Worm (Caenorhabditis elegans) whole organism, early embryonic: ENCODE measurements around the gene abhd-3.1.

Source experiments
- B0310.2 ChIP-seq: sonication (generic microtip); optimal IDR thresholded peaks from 2 replicates; lab custom pipeline; 2016; ENCODE audit warnings: mild to moderate bottlenecking, missing genetic modification characterization, missing compliant biosample characterization
- F13C5.2 ChIP-seq: sonication (generic microtip); optimal IDR thresholded peaks from 2 replicates; lab custom pipeline; 2017; ENCODE audit warnings: mild to moderate bottlenecking, missing genetic modification characterization, inconsistent platforms, missing compliant biosample characterization
- aly-1 ChIP-seq: sonication (generic microtip); optimal IDR thresholded peaks from 2 replicates; lab custom pipeline; 2016; ENCODE audit warnings: missing genetic modification characterization, missing compliant biosample characterization
- ama-1 ChIP-seq: fragments of 150-350 bp; optimal IDR thresholded peaks from 2 replicates; lab custom pipeline; 2014
- ceh-13 ChIP-seq: fragments of 200-800 bp; sonication (Bioruptor generic); optimal IDR thresholded peaks from 2 replicates; lab custom pipeline; 2018; ENCODE audit warnings: mild to moderate bottlenecking, missing genetic modification characterization, missing compliant biosample characterization
- ceh-36 ChIP-seq: sonication (generic microtip); optimal IDR thresholded peaks from 2 replicates; lab custom pipeline; 2016; ENCODE audit warnings: missing genetic modification characterization, inconsistent platforms, missing compliant biosample characterization
- ets-7 ChIP-seq: sonication (generic microtip); optimal IDR thresholded peaks from 2 replicates; lab custom pipeline; 2016; ENCODE audit warnings: missing genotype, missing genetic modification characterization, missing compliant biosample characterization
- flt-1 ChIP-seq: fragments of 200-800 bp; sonication (Bioruptor generic); IDR thresholded peaks from 2 replicates; pipeline ENCODE4 v1.3.6; 2022; ENCODE audit warnings: missing genetic modification characterization, missing compliant biosample characterization
- hmbx-1 ChIP-seq: sonication (generic microtip); optimal IDR thresholded peaks from 2 replicates; lab custom pipeline; 2016; ENCODE audit warnings: mild to moderate bottlenecking, missing genetic modification characterization, missing compliant biosample characterization
- hmg-4 ChIP-seq: fragments of 200-800 bp; sonication (Bioruptor generic); optimal IDR thresholded peaks from 2 replicates; lab custom pipeline; 2018; ENCODE audit warnings: mild to moderate bottlenecking, missing genetic modification characterization, missing compliant biosample characterization
- hnd-1 ChIP-seq: sonication (generic microtip); optimal IDR thresholded peaks from 2 replicates; lab custom pipeline; 2016; ENCODE audit warnings: missing genetic modification characterization, missing compliant biosample characterization
- pes-1 ChIP-seq: fragments of 200-800 bp; sonication (Bioruptor generic); IDR thresholded peaks from 2 replicates; pipeline ENCODE4 v1.3.6; 2022; ENCODE audit warnings: missing genetic modification reagents, missing genetic modification characterization, missing compliant biosample characterization
- scrt-1 ChIP-seq: fragments of 200-800 bp; sonication (Bioruptor generic); IDR thresholded peaks from 2 replicates; pipeline ENCODE4 v1.3.6; 2022; ENCODE audit warnings: missing genetic modification characterization, missing compliant biosample characterization
- sea-1 ChIP-seq: fragments of 200-800 bp; sonication (Bioruptor generic); conservative IDR thresholded peaks from 2 replicates; pipeline ENCODE4 v1.3.6; 2022; ENCODE audit warnings: missing genetic modification characterization, missing compliant biosample characterization
- tbx-11 ChIP-seq: fragments of 200-800 bp; sonication (Bioruptor generic); IDR thresholded peaks from 2 replicates; pipeline ENCODE4 v1.3.6; 2022; ENCODE audit warnings: missing genetic modification characterization, missing compliant biosample characterization
- tbx-37 ChIP-seq: fragments of 200-800 bp; sonication (Bioruptor generic); conservative IDR thresholded peaks from 2 replicates; pipeline ENCODE4 v1.3.6; 2022; ENCODE audit warnings: missing genetic modification reagents, missing genetic modification characterization, missing compliant biosample characterization
- tra-4 ChIP-seq: sonication (generic microtip); optimal IDR thresholded peaks from 2 replicates; lab custom pipeline; 2017; ENCODE audit warnings: missing genetic modification characterization, missing compliant biosample characterization

abhd-3.1 gene

DNA sequence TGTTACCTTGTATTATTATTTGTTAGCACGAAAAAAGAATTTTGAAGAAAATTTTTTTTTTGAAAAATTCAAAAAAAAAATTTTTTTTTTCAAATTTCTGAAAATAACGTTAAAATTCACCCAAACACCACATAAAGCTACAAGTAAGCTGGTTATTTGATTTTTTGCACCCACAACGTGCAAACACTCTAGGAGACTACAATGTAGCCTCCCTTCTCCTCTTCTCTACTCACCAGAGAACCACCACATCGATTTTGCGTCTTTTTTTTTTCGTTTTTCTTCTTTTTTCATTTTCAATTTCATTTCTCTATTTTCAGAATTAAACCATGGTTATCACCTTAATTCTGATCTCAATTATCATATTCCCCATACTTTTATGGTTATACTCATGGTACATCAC lies at the start of gene abhd-3.1:
TSS of gene abhd-3.1 (plus strand) at position 318 of the 400 bp plus-strand sequence.
- TF ChIP-seq ama-1, result no peak
- no peak for TF ChIP-seq sea-1 (GFP tag; lab: Robert Waterston, UW)
- TF ChIP-seq pes-1, result no peak

DNA sequence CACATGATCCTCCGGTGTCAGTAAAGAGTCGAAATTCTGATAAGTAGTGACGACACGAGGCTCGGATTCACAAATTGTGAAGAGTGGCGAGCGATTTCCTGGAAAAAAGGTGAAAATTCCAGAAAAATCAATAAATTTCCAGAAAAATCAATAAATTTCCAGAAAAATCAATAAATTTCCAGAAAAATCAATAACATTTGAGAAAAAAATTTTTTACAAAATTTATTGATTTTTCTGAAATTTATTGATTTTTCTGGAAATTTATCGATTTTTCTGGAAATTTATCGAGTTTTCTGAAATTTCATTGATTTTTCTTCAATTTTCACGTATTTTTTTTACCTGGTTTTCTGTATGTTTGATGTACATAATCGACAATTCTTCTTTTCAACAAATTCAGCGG lies 49.3 kb upstream of the abhd-3.1 start:
- TF ChIP-seq ceh-13 (GFP tag; lab: Kevin White, UChicago) (no peak), aly-1 (tag; lab: Kevin White, UChicago) (no peak), tbx-11 (no peak), tbx-37 (GFP tag; lab: Robert Waterston, UW) (no peak), pes-1 (no peak), hnd-1 (tag; lab: Kevin White, UChicago) (no peak), F13C5.2 (tag; lab: Kevin White, UChicago) (no peak), flt-1 (GFP tag; lab: Robert Waterston, UW) (no peak), ceh-36 (tag; lab: Kevin White, UChicago) (no peak), ets-7 (no peak)

DNA sequence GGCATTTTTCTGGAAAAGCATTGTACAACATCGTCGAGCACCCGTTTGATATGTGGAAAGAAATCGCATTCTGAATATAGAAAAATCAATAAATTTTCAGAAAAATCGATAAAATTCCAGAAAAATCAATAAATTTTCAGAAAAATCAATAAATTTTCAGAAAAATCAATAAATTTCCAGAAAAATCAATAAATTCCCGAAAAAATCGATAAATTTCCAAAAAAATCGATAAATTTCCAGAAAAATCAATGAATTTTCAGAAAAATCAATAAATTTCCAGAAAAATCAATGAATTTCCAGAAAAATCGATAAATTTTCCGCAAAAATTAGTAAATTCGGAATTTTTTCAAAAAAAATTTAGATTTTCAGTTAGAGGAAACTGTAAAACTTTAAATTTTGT lies 47.9 kb upstream of the abhd-3.1 start, which contains the start of gene fars-2:
TSS of gene fars-2 (minus strand) at position 70 of the 400 bp plus-strand sequence.
- no peak for TF ChIP-seq ceh-13 (GFP tag; lab: Kevin White, UChicago)
- TF ChIP-seq aly-1 (tag; lab: Kevin White, UChicago), result no peak
- TF ChIP-seq hmg-4, result no peak
- TF ChIP-seq sea-1 (GFP tag; lab: Robert Waterston, UW), result no peak
- TF ChIP-seq tbx-11, result no peak
- no peak for TF ChIP-seq B0310.2 (tag; lab: Kevin White, UChicago)
- TF ChIP-seq ama-1, result no peak
- TF ChIP-seq scrt-1, result no peak
- no peak for TF ChIP-seq ceh-36 (tag; lab: Kevin White, UChicago)
- no peak for TF ChIP-seq hmbx-1 (tag; lab: Kevin White, UChicago)
- no peak for TF ChIP-seq tra-4 (tag; lab: Kevin White, UChicago)
- no peak for TF ChIP-seq flt-1 (GFP tag; lab: Robert Waterston, UW)
- no peak for TF ChIP-seq tbx-37 (GFP tag; lab: Robert Waterston, UW)
- no peak for TF ChIP-seq pes-1
- no peak for TF ChIP-seq ets-7
- TF ChIP-seq hnd-1 (tag; lab: Kevin White, UChicago), result no peak

DNA sequence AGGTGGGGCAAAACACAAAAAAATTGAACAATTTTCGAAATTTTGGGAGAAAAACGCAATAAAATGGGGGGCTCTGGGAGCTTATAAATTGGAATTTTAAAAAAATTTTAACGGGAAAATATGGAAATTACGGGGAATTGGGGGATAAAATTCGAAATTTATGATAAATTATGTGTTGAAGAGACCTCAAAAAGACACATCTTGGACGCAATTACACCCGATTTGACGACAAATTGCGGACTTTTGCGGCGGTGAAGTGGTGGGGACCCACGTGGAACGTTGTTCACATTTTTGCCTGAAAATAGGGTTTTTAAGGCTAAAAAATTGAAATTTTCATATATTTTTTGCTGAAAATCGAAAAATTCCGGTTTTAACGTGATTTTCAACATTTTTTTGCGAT lies 46.4 kb upstream of the abhd-3.1 start:
- TF ChIP-seq hnd-1 (tag; lab: Kevin White, UChicago) (no peak), ets-7 (no peak), sea-1 (GFP tag; lab: Robert Waterston, UW) (no peak), ama-1 (no peak), aly-1 (tag; lab: Kevin White, UChicago) (no peak), ceh-36 (tag; lab: Kevin White, UChicago) (no peak), B0310.2 (tag; lab: Kevin White, UChicago) (no peak), hmbx-1 (tag; lab: Kevin White, UChicago) (no peak), pes-1 (no peak), ceh-13 (GFP tag; lab: Kevin White, UChicago) (no peak), scrt-1 (no peak), tbx-11 (no peak), F13C5.2 (tag; lab: Kevin White, UChicago) (no peak), hmg-4 (no peak), tra-4 (tag; lab: Kevin White, UChicago) (no peak), tbx-37 (GFP tag; lab: Robert Waterston, UW) (no peak), flt-1 (GFP tag; lab: Robert Waterston, UW) (no peak)

DNA sequence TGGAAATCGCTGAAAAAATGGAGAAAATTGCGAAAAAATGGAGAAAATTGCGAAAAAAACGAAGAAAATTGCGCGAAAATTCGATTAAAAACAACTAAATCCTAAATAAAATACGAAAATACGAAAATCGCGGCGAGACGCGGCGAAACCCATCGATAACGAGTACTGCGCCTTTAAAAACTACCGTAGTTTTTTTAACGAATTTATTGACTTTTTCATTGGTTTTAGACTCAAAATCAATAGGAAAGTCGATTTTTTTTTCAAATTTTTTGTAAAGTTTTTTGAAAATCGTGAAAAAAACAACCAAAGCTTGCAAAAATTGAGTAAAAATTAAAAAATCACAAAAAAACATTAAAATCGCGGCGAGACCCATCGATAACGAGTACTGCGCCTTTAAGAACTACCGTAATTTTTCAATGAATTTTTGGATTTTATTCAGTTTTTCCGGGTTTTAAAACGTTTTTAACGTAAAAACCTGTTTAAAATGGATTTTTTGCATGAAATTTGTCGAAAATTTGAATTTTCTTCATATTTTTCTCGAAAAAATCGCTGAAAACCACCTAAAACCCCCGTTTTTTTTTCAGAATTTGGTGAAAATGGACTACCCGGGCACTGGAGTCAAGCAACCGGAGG lies 39.2 kb upstream of the abhd-3.1 start, which contains the start of the genes chk-2 and Y60A3A.19:
TSS of gene chk-2 (minus strand) at position 51 of the 633 bp plus-strand sequence.
TSS of gene Y60A3A.19 (plus strand) at position 583 of the 633 bp plus-strand sequence.
- no peak for TF ChIP-seq hmg-4
- TF ChIP-seq scrt-1, result no peak
- no peak for TF ChIP-seq hmbx-1 (tag; lab: Kevin White, UChicago)
- TF ChIP-seq ceh-13 (GFP tag; lab: Kevin White, UChicago), result no peak
- TF ChIP-seq F13C5.2 (tag; lab: Kevin White, UChicago), result no peak
- TF ChIP-seq tra-4 (tag; lab: Kevin White, UChicago), result no peak
- TF ChIP-seq ets-7, result no peak
- no peak for TF ChIP-seq B0310.2 (tag; lab: Kevin White, UChicago)
- no peak for TF ChIP-seq aly-1 (tag; lab: Kevin White, UChicago)
- TF ChIP-seq ceh-36 (tag; lab: Kevin White, UChicago), result no peak
- TF ChIP-seq tbx-11, result no peak
- TF ChIP-seq hnd-1 (tag; lab: Kevin White, UChicago), result no peak
- no peak for TF ChIP-seq ama-1
- no peak for TF ChIP-seq tbx-37 (GFP tag; lab: Robert Waterston, UW)
- TF ChIP-seq flt-1 (GFP tag; lab: Robert Waterston, UW), result no peak
- TF ChIP-seq pes-1, result no peak
- no peak for TF ChIP-seq sea-1 (GFP tag; lab: Robert Waterston, UW)

DNA sequence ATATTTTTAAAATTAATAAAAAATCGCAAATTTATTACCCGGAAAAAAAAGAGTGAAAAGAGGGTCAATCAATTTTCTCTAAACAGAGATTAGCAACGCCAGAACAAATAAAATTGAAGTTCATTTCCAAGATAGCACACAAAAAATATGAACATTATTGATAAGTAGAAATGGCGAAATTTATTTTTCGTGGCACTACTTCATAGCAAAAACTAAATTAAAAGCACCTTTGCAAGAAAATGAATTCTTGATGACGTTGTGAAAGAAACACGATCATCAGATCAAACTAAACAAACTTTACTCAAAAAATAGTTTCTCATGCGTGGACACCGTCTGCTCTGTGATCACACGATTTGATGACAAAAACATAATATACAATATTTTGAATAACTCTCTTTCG lies 32.7 kb upstream of the abhd-3.1 start, which contains the start of gene Y60A3A.16:
TSS of gene Y60A3A.16 (minus strand) at position 101 of the 400 bp plus-strand sequence.
- TF ChIP-seq B0310.2 (tag; lab: Kevin White, UChicago) (no peak), pes-1 (no peak), F13C5.2 (tag; lab: Kevin White, UChicago) (no peak)

DNA sequence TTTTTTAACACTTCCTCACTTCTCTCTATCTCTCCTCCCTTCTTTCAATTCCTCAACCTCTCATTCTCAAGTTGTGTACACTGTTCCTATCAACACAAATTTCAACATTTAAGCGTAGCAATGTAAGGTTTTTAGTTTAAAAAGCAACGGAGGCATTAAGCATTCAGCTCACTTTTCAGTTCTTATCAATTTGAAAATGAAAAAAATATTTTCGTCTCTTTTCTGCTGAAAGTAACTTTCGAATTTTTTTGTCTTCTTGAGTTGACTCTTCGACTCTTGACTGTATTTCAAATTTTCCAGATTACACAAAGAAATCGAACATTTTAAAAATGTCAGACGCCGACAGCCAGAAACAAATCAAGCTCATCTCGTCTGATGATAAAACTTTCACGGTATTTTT lies 31.4 kb upstream of the abhd-3.1 start, which contains the start of gene skr-4:
TSS of gene skr-4 (plus strand) at position 301 of the 400 bp plus-strand sequence.
- TF ChIP-seq pes-1, result no peak
- TF ChIP-seq scrt-1, result no peak
- TF ChIP-seq tbx-11, result no peak
- no peak for TF ChIP-seq ceh-36 (tag; lab: Kevin White, UChicago)
- TF ChIP-seq aly-1 (tag; lab: Kevin White, UChicago), result no peak
- no peak for TF ChIP-seq ets-7
- TF ChIP-seq flt-1 (GFP tag; lab: Robert Waterston, UW), result no peak
- TF ChIP-seq B0310.2 (tag; lab: Kevin White, UChicago), result no peak
- no peak for TF ChIP-seq ceh-13 (GFP tag; lab: Kevin White, UChicago)
- TF ChIP-seq F13C5.2 (tag; lab: Kevin White, UChicago), result no peak
- no peak for TF ChIP-seq ama-1
- no peak for TF ChIP-seq tbx-37 (GFP tag; lab: Robert Waterston, UW)
- TF ChIP-seq tra-4 (tag; lab: Kevin White, UChicago), result no peak
- TF ChIP-seq hnd-1 (tag; lab: Kevin White, UChicago), result no peak
